Fruit fly (Drosophila melanogaster) whole organism, embryonic: ENCODE measurements around the gene rush.

ENCODE experiments used
- Bgb ChIP-seq: fragments of 200-800 bp; sonication (Bioruptor generic); IDR thresholded peaks from 2 replicates; pipeline ENCODE4 v1.3.6; 2022; ENCODE audit warnings: missing biosample characterization, missing genetic modification characterization; ENCODE audit not compliant: partially characterized antibody
- BtbVII ChIP-seq: fragments of 200-800 bp; sonication (Bioruptor generic); optimal IDR thresholded peaks from 3 replicates; lab custom pipeline; 2017; ENCODE audit warnings: missing biosample characterization, mild to moderate bottlenecking, missing genetic modification characterization
- CG11504 ChIP-seq: fragments of 200-800 bp; sonication (Bioruptor generic); optimal IDR thresholded peaks from 3 replicates; lab custom pipeline; 2019; ENCODE audit warnings: missing biosample characterization, mild to moderate bottlenecking, missing genetic modification characterization, moderate library complexity
- CG11560 ChIP-seq: fragments of 200-800 bp; sonication (Bioruptor generic); IDR thresholded peaks from 3 replicates; pipeline ENCODE4 v1.3.6; 2022; ENCODE audit warnings: missing biosample characterization, missing genetic modification characterization
- CG12236 ChIP-seq: fragments of 200-800 bp; sonication (Bioruptor generic); optimal IDR thresholded peaks from 2 replicates; lab custom pipeline; 2016; ENCODE audit warnings: missing biosample characterization, missing genetic modification characterization
- CG13287 ChIP-seq: fragments of 200-800 bp; sonication (Bioruptor generic); IDR thresholded peaks from 2 replicates; pipeline ENCODE4 v1.3.6; 2022; ENCODE audit warnings: missing biosample characterization, missing genetic modification characterization; ENCODE audit not compliant: partially characterized antibody
- CG1647 ChIP-seq: fragments of 200-800 bp; sonication (Bioruptor generic); optimal IDR thresholded peaks from 3 replicates; lab custom pipeline; 2016; ENCODE audit warnings: missing biosample characterization, missing genetic modification characterization
- CG17829 ChIP-seq: fragments of 200-800 bp; optimal IDR thresholded peaks from 2 replicates; lab custom pipeline; 2019; ENCODE audit warnings: missing biosample characterization, mild to moderate bottlenecking, missing genetic modification characterization, moderate library complexity
- CG2129 ChIP-seq: fragments of 200-800 bp; sonication (Bioruptor generic); IDR thresholded peaks from 2 replicates; pipeline ENCODE4 v1.3.6; 2022; ENCODE audit warnings: missing biosample characterization, missing genetic modification characterization; ENCODE audit not compliant: partially characterized antibody
- CG2875 ChIP-seq: fragments of 200-800 bp; sonication (Bioruptor generic); optimal IDR thresholded peaks from 2 replicates; lab custom pipeline; 2017; ENCODE audit warnings: missing biosample characterization, mild to moderate bottlenecking, missing genetic modification characterization, missing genetic modification reagents
- CG42726 ChIP-seq: fragments of 200-800 bp; sonication (Bioruptor generic); IDR thresholded peaks from 2 replicates; pipeline ENCODE4 v1.3.6; 2022; ENCODE audit warnings: missing biosample characterization, missing genetic modification characterization; ENCODE audit not compliant: partially characterized antibody
- CG4282 ChIP-seq: fragments of 200-800 bp; sonication (Bioruptor generic); optimal IDR thresholded peaks from 2 replicates; lab custom pipeline; 2016; ENCODE audit warnings: missing biosample characterization, missing genetic modification characterization
- CG4820 ChIP-seq: fragments of 200-800 bp; sonication (Bioruptor generic); optimal IDR thresholded peaks from 3 replicates; lab custom pipeline; 2016; ENCODE audit warnings: missing biosample characterization, missing genetic modification characterization
- CG7928 ChIP-seq: fragments of 200-800 bp; sonication (Bioruptor generic); optimal IDR thresholded peaks from 2 replicates; lab custom pipeline; 2017; ENCODE audit warnings: missing biosample characterization, mild to moderate bottlenecking, missing genetic modification characterization
- CG8924 ChIP-seq: fragments of 200-800 bp; optimal IDR thresholded peaks from 3 replicates; lab custom pipeline; 2019; ENCODE audit warnings: missing biosample characterization, mild to moderate bottlenecking, missing genetic modification characterization, moderate library complexity
- CG9797 ChIP-seq: fragments of 200-800 bp; sonication (Bioruptor generic); optimal IDR thresholded peaks from 3 replicates; lab custom pipeline; 2018; ENCODE audit warnings: missing biosample characterization, mild to moderate bottlenecking, missing genetic modification characterization
- Chrac-16 ChIP-seq: fragments of 200-800 bp; sonication (Bioruptor generic); optimal IDR thresholded peaks from 3 replicates; lab custom pipeline; 2016; ENCODE audit warnings: missing biosample characterization, missing genetic modification characterization
- Dbx ChIP-seq: fragments of 200-800 bp; sonication (Bioruptor generic); IDR thresholded peaks from 3 replicates; pipeline ENCODE4 v1.3.6; 2022; ENCODE audit warnings: missing biosample characterization, missing genetic modification characterization
- Deaf1 ChIP-seq: fragments of 200-800 bp; optimal IDR thresholded peaks from 3 replicates; lab custom pipeline; 2019; ENCODE audit warnings: missing biosample characterization, mild to moderate bottlenecking, missing genetic modification characterization, moderate library complexity
- Ets97D ChIP-seq: fragments of 200-800 bp; sonication (Bioruptor generic); optimal IDR thresholded peaks from 3 replicates; lab custom pipeline; 2016; ENCODE audit warnings: missing biosample characterization, missing genetic modification characterization
- Gug ChIP-seq: fragments of 200-800 bp; sonication (Bioruptor generic); IDR thresholded peaks from 4 replicates; pipeline ENCODE4 v1.3.6; 2022; ENCODE audit warnings: missing biosample characterization, missing genetic modification characterization
- H2.0 ChIP-seq: fragments of 200-800 bp; sonication (Bioruptor generic); IDR thresholded peaks from 2 replicates; pipeline ENCODE4 v1.3.6; 2022; ENCODE audit warnings: missing biosample characterization, missing genetic modification characterization
- HLH4C ChIP-seq: fragments of 200-800 bp; sonication (Bioruptor generic); IDR thresholded peaks from 3 replicates; pipeline ENCODE4 v1.3.6; 2022; ENCODE audit warnings: missing biosample characterization, missing genetic modification characterization; ENCODE audit not compliant: partially characterized antibody
- HLHmδ ChIP-seq: fragments of 200-800 bp; sonication (Bioruptor generic); optimal IDR thresholded peaks from 2 replicates; lab custom pipeline; 2018; ENCODE audit warnings: missing biosample characterization, mild to moderate bottlenecking, missing genetic modification characterization, moderate library complexity
- Hr3 ChIP-seq: fragments of 200-800 bp; sonication (Bioruptor generic); optimal IDR thresholded peaks from 3 replicates; lab custom pipeline; 2016; ENCODE audit warnings: missing biosample characterization, missing genetic modification characterization
- Hsf ChIP-seq: fragments of 200-800 bp; sonication (Bioruptor generic); optimal IDR thresholded peaks from 3 replicates; lab custom pipeline; 2016; ENCODE audit warnings: missing biosample characterization, missing genetic modification characterization
- NfI ChIP-seq: fragments of 200-800 bp; sonication (Bioruptor generic); optimal IDR thresholded peaks from 3 replicates; lab custom pipeline; 2018; ENCODE audit warnings: missing biosample characterization, mild to moderate bottlenecking, missing genetic modification characterization, moderate library complexity
- Pdp1 ChIP-seq, 2 experiments: fragments of 200-800 bp; sonication (Bioruptor generic); optimal IDR thresholded peaks; 3 replicates each; lab custom pipeline; 2016; ENCODE audit warnings: missing biosample characterization in 2 of 2, missing genetic modification characterization in 2 of 2, mild to moderate bottlenecking in 1 of 2, moderate library complexity in 1 of 2
- Sox102F ChIP-seq: fragments of 200-800 bp; sonication (Bioruptor generic); optimal IDR thresholded peaks from 2 replicates; lab custom pipeline; 2018; ENCODE audit warnings: missing biosample characterization, mild to moderate bottlenecking, missing genetic modification characterization, moderate library complexity
- Ssrp ChIP-seq: fragments of 200-800 bp; sonication (Bioruptor generic); optimal IDR thresholded peaks from 2 replicates; lab custom pipeline; 2018; ENCODE audit warnings: missing biosample characterization, mild to moderate bottlenecking, missing genetic modification characterization, moderate library complexity
- Xbp1 ChIP-seq: fragments of 200-800 bp; sonication (Bioruptor generic); optimal IDR thresholded peaks from 3 replicates; lab custom pipeline; 2016; ENCODE audit warnings: missing biosample characterization, mild to moderate bottlenecking, missing genetic modification characterization
- Xrp1 ChIP-seq: fragments of 200-800 bp; sonication (Bioruptor generic); IDR thresholded peaks from 2 replicates; pipeline ENCODE4 v1.3.6; 2022; ENCODE audit warnings: missing biosample characterization, missing genetic modification characterization
- bbx ChIP-seq: fragments of 200-800 bp; sonication (Bioruptor generic); IDR thresholded peaks from 2 replicates; pipeline ENCODE4 v1.3.6; 2022; ENCODE audit warnings: missing biosample characterization, missing genetic modification characterization; ENCODE audit not compliant: partially characterized antibody
- ci ChIP-seq: fragments of 200-800 bp; sonication (Bioruptor generic); IDR thresholded peaks from 3 replicates; pipeline ENCODE4 v1.3.6; 2022; ENCODE audit warnings: missing biosample characterization, missing genetic modification characterization
- crp ChIP-seq, 2 experiments: fragments of 200-800 bp; sonication (Bioruptor generic); optimal IDR thresholded peaks; 2 replicates in 1 of 2; 3 replicates in 1 of 2; lab custom pipeline; 2017; ENCODE audit warnings: missing biosample characterization in 2 of 2, missing genetic modification characterization in 2 of 2, mild to moderate bottlenecking in 1 of 2, moderate library complexity in 1 of 2
- dm ChIP-seq: fragments of 200-800 bp; sonication (Bioruptor generic); optimal IDR thresholded peaks from 3 replicates; lab custom pipeline; 2016; ENCODE audit warnings: missing biosample characterization, missing genetic modification characterization
- dmrt11E ChIP-seq: fragments of 200-800 bp; sonication (Bioruptor generic); optimal IDR thresholded peaks from 3 replicates; lab custom pipeline; 2018; ENCODE audit warnings: missing biosample characterization, mild to moderate bottlenecking, missing genetic modification characterization, moderate library complexity
- dmrt99B ChIP-seq: fragments of 200-800 bp; sonication (Bioruptor generic); optimal IDR thresholded peaks from 2 replicates; lab custom pipeline; 2018; ENCODE audit warnings: missing biosample characterization, mild to moderate bottlenecking, missing genetic modification characterization, moderate library complexity
- ems ChIP-seq: fragments of 200-800 bp; sonication (Bioruptor generic); optimal IDR thresholded peaks from 3 replicates; lab custom pipeline; 2016; ENCODE audit warnings: missing biosample characterization, missing genetic modification characterization
- en ChIP-seq: fragments of 200-800 bp; sonication (Bioruptor generic); optimal IDR thresholded peaks from 2 replicates; lab custom pipeline; 2016; ENCODE audit warnings: missing biosample characterization, missing genetic modification characterization
- gce ChIP-seq: fragments of 200-800 bp; sonication (Bioruptor generic); IDR thresholded peaks from 3 replicates; pipeline ENCODE4 v1.3.6; 2022; ENCODE audit warnings: missing biosample characterization, missing genetic modification characterization
- gcm ChIP-seq: fragments of 200-800 bp; sonication (Bioruptor generic); optimal IDR thresholded peaks from 2 replicates; lab custom pipeline; 2019; ENCODE audit warnings: missing biosample characterization, mild to moderate bottlenecking, missing genetic modification characterization, moderate library complexity
- grau ChIP-seq: fragments of 200-800 bp; optimal IDR thresholded peaks from 3 replicates; lab custom pipeline; 2019; ENCODE audit warnings: missing biosample characterization, mild to moderate bottlenecking, missing genetic modification characterization, moderate library complexity
- gt ChIP-seq: fragments of 200-800 bp; sonication (Bioruptor generic); IDR thresholded peaks from 2 replicates; pipeline ENCODE4 v1.3.6; 2022; ENCODE audit warnings: missing biosample characterization, missing genetic modification characterization
- kay ChIP-seq: fragments of 200-800 bp; sonication (Bioruptor generic); optimal IDR thresholded peaks from 2 replicates; lab custom pipeline; 2016; ENCODE audit warnings: missing biosample characterization, missing genetic modification characterization
- pho ChIP-seq: fragments of 200-800 bp; sonication (Bioruptor generic); optimal IDR thresholded peaks from 2 replicates; lab custom pipeline; 2016; ENCODE audit warnings: missing biosample characterization, missing genetic modification characterization
- row ChIP-seq: fragments of 200-800 bp; sonication (Bioruptor generic); IDR thresholded peaks from 3 replicates; pipeline ENCODE4 v1.3.6; 2022; ENCODE audit warnings: missing biosample characterization, missing genetic modification characterization
- tna ChIP-seq: fragments of 200-800 bp; sonication (Bioruptor generic); IDR thresholded peaks from 2 replicates; pipeline ENCODE4 v1.3.6; 2022; ENCODE audit warnings: missing biosample characterization, missing genetic modification characterization; ENCODE audit not compliant: partially characterized antibody
- wor ChIP-seq: fragments of 200-800 bp; sonication (Bioruptor generic); IDR thresholded peaks from 2 replicates; pipeline ENCODE4 v1.3.6; 2022; ENCODE audit warnings: missing biosample characterization, missing genetic modification characterization
- zfh2 ChIP-seq: fragments of 200-800 bp; sonication (Bioruptor generic); optimal IDR thresholded peaks from 2 replicates; lab custom pipeline; 2016; ENCODE audit warnings: missing biosample characterization, missing genetic modification characterization

The rush gene

DNA sequence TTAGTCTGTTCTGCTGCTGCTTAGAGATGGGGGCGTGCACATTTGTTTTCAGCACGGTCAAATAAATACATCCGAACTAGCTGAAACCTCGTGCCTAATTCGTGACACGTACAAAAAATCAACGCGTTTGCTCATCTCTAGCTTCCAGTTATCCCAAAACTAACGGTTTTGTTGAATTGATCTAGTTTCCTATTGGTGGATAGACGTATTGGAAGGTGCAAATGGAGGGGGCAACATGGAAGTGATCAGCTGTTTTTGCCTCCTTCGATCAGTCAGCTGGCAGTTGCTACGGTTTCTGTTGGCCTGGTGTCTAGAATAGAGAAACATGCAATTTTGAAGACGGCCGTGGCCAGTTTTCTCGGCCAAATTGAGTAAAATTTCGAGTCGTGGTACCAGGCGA, 39.3 kb downstream of the rush start (continued):
- TF ChIP-seq Ssrp (tag; lab: Kevin White, UChicago) (peak; percentile 2), CG4282 (peak; percentile 3), pho (GFP tag; lab: Kevin White, UChicago) (peak; percentile 22), H2.0 (GFP tag; lab: Robert Waterston, UW) (0 out of 2 replicates have a peak, but pooled peaks have one; percentile 12), CG11504 (tag; lab: Kevin White, UChicago) (peak; percentile 26), Chrac-16 (peak; percentile 29), Xbp1 (peak; percentile 33), CG4820 (no peak), CG17829 (tag; lab: Kevin White, UChicago) (peak; percentile 19), zfh2 (GFP tag; lab: Kevin White, UChicago) (peak; percentile 27), Bgb (peak; percentile 91), HLHmδ (no peak), CG2129 (GFP tag; lab: Robert Waterston, UW) (peak; percentile 88), gcm (peak; percentile 44), grau (tag; lab: Kevin White, UChicago) (peak; percentile 49), tna (GFP tag; lab: Robert Waterston, UW) (peak; percentile 77), CG2875 (GFP tag; lab: Kevin White, UChicago) (peak; percentile 14), dmrt11E (tag; lab: Kevin White, UChicago) (peak; percentile 5), Dbx (GFP tag; lab: Robert Waterston, UW) (peak; percentile 40; the same call in 1 of the 3 replicates), NfI (peak; percentile 14), CG11560 (no peak), row (GFP tag; lab: Robert Waterston, UW) (peak; percentile 92), en (GFP tag; lab: Kevin White, UChicago) (peak; percentile 1), gce (GFP tag; lab: Robert Waterston, UW) (no peak), CG1647 (no peak), wor (GFP tag; lab: Robert Waterston, UW) (no peak), kay (GFP tag; lab: Kevin White, UChicago) (no peak), ci (peak; percentile 53; the same call in 1 of the 3 replicates), ems (peak; percentile 29), Pdp1 (GFP tag; optimal IDR thresholded peaks at IDR 0.05; lab: Kevin White, UChicago) (peak; percentile 16 to 34), dmrt99B (tag; lab: Kevin White, UChicago) (peak; percentile 28), Hsf (GFP tag; lab: Kevin White, UChicago) (peak; percentile 3), crp (GFP tag; optimal IDR thresholded peaks at IDR 0.05; lab: Kevin White, UChicago) (peak; percentile 17 to 82), HLH4C (peak; percentile 82), dm (peak; percentile 7), gt (GFP tag; lab: Robert Waterston, UW) (no peak), Hr3 (GFP tag; lab: Kevin White, UChicago) (peak; percentile 16), bbx (GFP tag; lab: Robert Waterston, UW) (peak; percentile 94), Deaf1 (no peak), CG8924 (tag; lab: Kevin White, UChicago) (peak; percentile 27), BtbVII (GFP tag; lab: Kevin White, UChicago) (no peak), CG7928 (GFP tag; lab: Kevin White, UChicago) (peak; percentile 14), CG42726 (peak; percentile 83), Xrp1 (GFP tag; lab: Robert Waterston, UW) (peak; percentile 70), CG13287 (GFP tag; lab: Robert Waterston, UW) (peak; percentile 94), Ets97D (GFP tag; lab: Kevin White, UChicago) (no peak), Sox102F (GFP tag; lab: Kevin White, UChicago) (no peak), Gug (peak; percentile 47; the same call in 2 of the 4 replicates), CG12236 (GFP tag; lab: Kevin White, UChicago) (no peak), CG9797 (GFP tag; lab: Kevin White, UChicago) (peak; percentile 10)
